Fruit fly (Drosophila melanogaster) whole organism, wandering third instar larva: ENCODE results near the gene CG3386.

Source experiments
- Myc ChIP-seq: fragments of >200 bp; optimal IDR thresholded peaks from 2 replicates; lab custom pipeline; 2017
- Vsx2 ChIP-seq: fragments of 200-300, 225-300 bp; sonication (Bioruptor generic); optimal IDR thresholded peaks from 2 replicates; lab custom pipeline; 2018; ENCODE audit warnings: missing biosample characterization, missing genetic modification characterization; ENCODE audit not compliant: partially characterized antibody
- dl ChIP-seq, 2 experiments: fragments of 175-275, 200-275 bp in 1 of 2; fragments of 200-275 bp in 1 of 2; sonication (Bioruptor generic); optimal IDR thresholded peaks; lab custom pipeline; 2018; ENCODE audit warnings: mild to moderate bottlenecking in 2 of 2, missing biosample characterization in 2 of 2, missing genetic modification characterization in 2 of 2, moderate library complexity in 2 of 2; ENCODE audit not compliant: partially characterized antibody in 2 of 2, insufficient read depth in 1 of 2
- foxo ChIP-seq, 2 experiments: fragments of 200-800 bp; sonication (Bioruptor generic); optimal IDR thresholded peaks; 2 replicates in 1 of 2; 3 replicates in 1 of 2; lab custom pipeline; 2016 to 2017; ENCODE audit warnings: missing biosample characterization in 2 of 2, missing genetic modification characterization in 2 of 2
- pan ChIP-seq: fragments of >200 bp; optimal IDR thresholded peaks from 2 replicates; lab custom pipeline; 2017
- rgr ChIP-seq: fragments of 200-800 bp; sonication (Bioruptor generic); optimal IDR thresholded peaks from 3 replicates; lab custom pipeline; 2016; ENCODE audit warnings: missing biosample characterization, mild to moderate bottlenecking, missing genetic modification characterization

DNA sequence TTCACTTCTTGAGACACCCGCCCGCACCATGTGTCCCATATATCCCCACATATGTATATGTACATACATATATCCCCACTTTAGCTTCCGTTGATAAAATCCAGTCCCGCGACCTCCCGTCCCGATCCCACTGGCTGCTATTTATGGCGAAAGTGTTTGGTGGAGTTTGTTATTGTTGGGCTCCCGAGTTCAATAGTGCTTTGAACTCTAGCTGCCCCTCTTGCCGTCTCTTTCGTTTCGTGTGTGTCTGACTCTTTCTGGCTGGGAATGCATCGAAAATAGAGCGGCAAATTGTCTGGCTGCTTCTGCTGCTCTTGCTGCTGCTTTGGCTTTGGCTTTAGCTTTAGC is 47.3 kb downstream of the CG3386 start:
- TF ChIP-seq dl (GFP tag; optimal IDR thresholded peaks at IDR 0.05; lab: Kevin White, UChicago; ENCODE audit: insufficient read depth in 1 of 2, partially characterized antibody in 2 of 2) (no peak), Myc (lab: Kevin White, UChicago) (no peak), rgr (GFP tag; lab: Kevin White, UChicago) (no peak), Vsx2 (GFP tag; lab: Kevin White, UChicago) (no peak), pan (no peak), foxo (GFP tag; optimal IDR thresholded peaks at IDR 0.05; lab: Kevin White, UChicago) (no peak)
